Worm (Caenorhabditis elegans): ENCODE results near the gene H40L08.3.

Gene H40L08.3

ce11 chrX:15104963-15105493, 29.1 kb upstream of the H40L08.3 start:
- no peak for TF ChIP-seq ets-7 (tag; optimal IDR thresholded peaks at IDR 0.05)
- no peak for TF ChIP-seq scrt-1 (GFP tag; IDR thresholded peaks at IDR 0.05)
- TF ChIP-seq hmg-4 (GFP tag; optimal IDR thresholded peaks at IDR 0.05), result no peak
- no peak for TF ChIP-seq ceh-36 (tag; optimal IDR thresholded peaks at IDR 0.05)
- TF ChIP-seq ceh-13 (GFP tag; optimal IDR thresholded peaks at IDR 0.05), result no peak
- no peak for TF ChIP-seq tbx-11 (GFP tag; IDR thresholded peaks at IDR 0.05)
- no peak for TF ChIP-seq aly-1 (tag; optimal IDR thresholded peaks at IDR 0.05)
- no peak for TF ChIP-seq pes-1 (GFP tag; IDR thresholded peaks at IDR 0.05)
- TF ChIP-seq ama-1 (optimal IDR thresholded peaks at IDR 0.05), result no peak
- no peak for TF ChIP-seq tbx-37 (GFP tag; conservative IDR thresholded peaks at IDR 0.05)
- no peak for TF ChIP-seq sea-1 (GFP tag; conservative IDR thresholded peaks at IDR 0.05)
- TF ChIP-seq hnd-1 (tag; optimal IDR thresholded peaks at IDR 0.05), result no peak
- TF ChIP-seq B0310.2 (tag; optimal IDR thresholded peaks at IDR 0.05), result no peak
- TF ChIP-seq flt-1 (GFP tag; IDR thresholded peaks at IDR 0.05), result no peak
- no peak for TF ChIP-seq hmbx-1 (tag; optimal IDR thresholded peaks at IDR 0.05)
- no peak for TF ChIP-seq F13C5.2 (tag; optimal IDR thresholded peaks at IDR 0.05)
- no peak for TF ChIP-seq tra-4 (tag; optimal IDR thresholded peaks at IDR 0.05)

- TF ChIP-seq ets-7 (tag; optimal IDR thresholded peaks at IDR 0.05) (no peak), pes-1 (GFP tag; IDR thresholded peaks at IDR 0.05) (no peak), hnd-1 (tag; optimal IDR thresholded peaks at IDR 0.05) (no peak), sea-1 (GFP tag; conservative IDR thresholded peaks at IDR 0.05) (no peak), tbx-11 (GFP tag; IDR thresholded peaks at IDR 0.05) (no peak), tbx-37 (GFP tag; conservative IDR thresholded peaks at IDR 0.05) (no peak), ceh-13 (GFP tag; optimal IDR thresholded peaks at IDR 0.05) (no peak), tra-4 (tag; optimal IDR thresholded peaks at IDR 0.05) (no peak), aly-1 (tag; optimal IDR thresholded peaks at IDR 0.05) (no peak), ama-1 (optimal IDR thresholded peaks at IDR 0.05) (no peak)
Observed at ce11 chrX:15103481-15103880, 27.6 kb upstream of the H40L08.3 start.

- TF ChIP-seq pes-1 (GFP tag; IDR thresholded peaks at IDR 0.05) (no peak), hmg-4 (GFP tag; optimal IDR thresholded peaks at IDR 0.05) (peak; percentile 45), ama-1 (optimal IDR thresholded peaks at IDR 0.05) (no peak), hnd-1 (tag; optimal IDR thresholded peaks at IDR 0.05) (no peak), F13C5.2 (tag; optimal IDR thresholded peaks at IDR 0.05) (peak; percentile 28), tbx-11 (GFP tag; IDR thresholded peaks at IDR 0.05) (no peak)
Observed at ce11 chrX:15100369-15100963, 24.6 kb upstream of the H40L08.3 start, which contains the start of gene dhhc-1. TSS of gene dhhc-1 (minus strand) at chrX:15100419.

ce11 chrX:15097763-15098162, 21.9 kb upstream of the H40L08.3 start, which contains the start of gene F09B12.3:
TSS of gene F09B12.3 (minus strand) at chrX:15097954.
- TF ChIP-seq flt-1 (GFP tag; IDR thresholded peaks at IDR 0.05) (no peak), aly-1 (tag; optimal IDR thresholded peaks at IDR 0.05) (no peak), scrt-1 (GFP tag; IDR thresholded peaks at IDR 0.05) (no peak), ceh-13 (GFP tag; optimal IDR thresholded peaks at IDR 0.05) (no peak), hnd-1 (tag; optimal IDR thresholded peaks at IDR 0.05) (no peak), B0310.2 (tag; optimal IDR thresholded peaks at IDR 0.05) (no peak), hmbx-1 (tag; optimal IDR thresholded peaks at IDR 0.05) (no peak), tbx-37 (GFP tag; conservative IDR thresholded peaks at IDR 0.05) (no peak), ceh-36 (tag; optimal IDR thresholded peaks at IDR 0.05) (no peak), tbx-11 (GFP tag; IDR thresholded peaks at IDR 0.05) (no peak), sea-1 (GFP tag; conservative IDR thresholded peaks at IDR 0.05) (no peak), ets-7 (tag; optimal IDR thresholded peaks at IDR 0.05) (no peak), tra-4 (tag; optimal IDR thresholded peaks at IDR 0.05) (no peak), hmg-4 (GFP tag; optimal IDR thresholded peaks at IDR 0.05) (no peak)

ce11 chrX:15096277-15096676, 20.4 kb upstream of the H40L08.3 start:
- no peak for TF ChIP-seq aly-1 (tag; optimal IDR thresholded peaks at IDR 0.05)
- no peak for TF ChIP-seq hmg-4 (GFP tag; optimal IDR thresholded peaks at IDR 0.05)
- TF ChIP-seq ama-1 (optimal IDR thresholded peaks at IDR 0.05), result no peak
- no peak for TF ChIP-seq tbx-37 (GFP tag; conservative IDR thresholded peaks at IDR 0.05)

- TF ChIP-seq ets-7 (tag; optimal IDR thresholded peaks at IDR 0.05) (no peak), F13C5.2 (tag; optimal IDR thresholded peaks at IDR 0.05) (no peak), flt-1 (GFP tag; IDR thresholded peaks at IDR 0.05) (no peak), hnd-1 (tag; optimal IDR thresholded peaks at IDR 0.05) (no peak), ceh-36 (tag; optimal IDR thresholded peaks at IDR 0.05) (no peak), pes-1 (GFP tag; IDR thresholded peaks at IDR 0.05) (no peak), ceh-13 (GFP tag; optimal IDR thresholded peaks at IDR 0.05) (no peak)
Observed at ce11 chrX:15094973-15095372, 19.1 kb upstream of the H40L08.3 start, which contains the start of gene F09B12.7. TSS of gene F09B12.7 (minus strand) at chrX:15095073.

ce11 chrX:15092775-15093386, 17.0 kb upstream of the H40L08.3 start:
- TF ChIP-seq ceh-36 (tag; optimal IDR thresholded peaks at IDR 0.05) (no peak), ama-1 (optimal IDR thresholded peaks at IDR 0.05) (no peak), B0310.2 (tag; optimal IDR thresholded peaks at IDR 0.05) (no peak), ets-7 (tag; optimal IDR thresholded peaks at IDR 0.05) (no peak), F13C5.2 (tag; optimal IDR thresholded peaks at IDR 0.05) (no peak), aly-1 (tag; optimal IDR thresholded peaks at IDR 0.05) (no peak), ceh-13 (GFP tag; optimal IDR thresholded peaks at IDR 0.05) (no peak), hnd-1 (tag; optimal IDR thresholded peaks at IDR 0.05) (no peak)

- TF ChIP-seq hmbx-1 (tag; optimal IDR thresholded peaks at IDR 0.05) (no peak), ama-1 (optimal IDR thresholded peaks at IDR 0.05) (no peak), ets-7 (tag; optimal IDR thresholded peaks at IDR 0.05) (no peak), tbx-37 (GFP tag; conservative IDR thresholded peaks at IDR 0.05) (no peak), tra-4 (tag; optimal IDR thresholded peaks at IDR 0.05) (no peak), ceh-13 (GFP tag; optimal IDR thresholded peaks at IDR 0.05) (no peak), B0310.2 (tag; optimal IDR thresholded peaks at IDR 0.05) (no peak), pes-1 (GFP tag; IDR thresholded peaks at IDR 0.05) (no peak), flt-1 (GFP tag; IDR thresholded peaks at IDR 0.05) (no peak), F13C5.2 (tag; optimal IDR thresholded peaks at IDR 0.05) (no peak)
Observed at ce11 chrX:15089123-15089522, 13.2 kb upstream of the H40L08.3 start, which contains the start of gene flr-4. TSS of gene flr-4 (plus strand) at chrX:15089397.

All from whole organism, early embryonic.